Fruit fly (Drosophila melanogaster): Measurements from ENCODE around the gene CG2519.

- TF ChIP-seq Hr39 (GFP tag; optimal IDR thresholded peaks at IDR 0.05) (no peak), ss (GFP tag; optimal IDR thresholded peaks at IDR 0.05) (no peak), CG6163 (GFP tag; IDR thresholded peaks at IDR 0.05) (no peak), CG32006 (GFP tag; optimal IDR thresholded peaks at IDR 0.05) (no peak), CG9139 (GFP tag; optimal IDR thresholded peaks at IDR 0.05) (no peak), CG11294 (GFP tag; IDR thresholded peaks at IDR 0.05) (no peak), OdsH (GFP tag; optimal IDR thresholded peaks at IDR 0.05) (no peak), Sox102F (GFP tag; optimal IDR thresholded peaks at IDR 0.05) (no peak)
Observed at dm6 chr3R:5520566-5520965, 27.0 kb downstream of the CG2519 start.
